Worm (Caenorhabditis elegans): ENCODE measurements around the gene adh-5.

adh-5 gene

ce11 chrV:893437-894018 lies 18.0 kb upstream of the adh-5 start, which contains the start of the genes srlf-23 and srlf-20:
Gene srlf-23 (minus strand): TSS chrV:893537.
Gene srlf-20 (plus strand): TSS chrV:893968.
- no peak for TF ChIP-seq ztf-23 (GFP tag; IDR thresholded peaks at IDR 0.05)
- no peak for TF ChIP-seq T22C8.4 (GFP tag; IDR thresholded peaks at IDR 0.05)
- no peak for TF ChIP-seq med-1 (GFP tag; optimal IDR thresholded peaks at IDR 0.05; ENCODE audit: insufficient read depth)
- no peak for TF ChIP-seq ztf-29 (GFP tag; IDR thresholded peaks at IDR 0.05)
- no peak for TF ChIP-seq tab-1 (GFP tag; IDR thresholded peaks at IDR 0.05)
- TF ChIP-seq klf-2 (GFP tag; conservative IDR thresholded peaks at IDR 0.05) = no peak
- TF ChIP-seq ref-1 (GFP tag; conservative IDR thresholded peaks at IDR 0.05) = no peak
- TF ChIP-seq cog-1 (tag; optimal IDR thresholded peaks at IDR 0.05) = no peak
- TF ChIP-seq flt-1 (GFP tag; IDR thresholded peaks at IDR 0.05) = no peak

ce11 chrV:899087-899486 lies 12.5 kb upstream of the adh-5 start, which contains the start of gene nas-32:
Gene nas-32 (minus strand): TSS chrV:899187.
- no peak for TF ChIP-seq ztf-29 (GFP tag; IDR thresholded peaks at IDR 0.05)

- TF ChIP-seq T22C8.4 (GFP tag; IDR thresholded peaks at IDR 0.05) = no peak
- TF ChIP-seq ztf-23 (GFP tag; IDR thresholded peaks at IDR 0.05) = no peak
- TF ChIP-seq flt-1 (GFP tag; IDR thresholded peaks at IDR 0.05) = no peak
- TF ChIP-seq ztf-29 (GFP tag; IDR thresholded peaks at IDR 0.05) = no peak
- TF ChIP-seq tab-1 (GFP tag; IDR thresholded peaks at IDR 0.05) = no peak
- TF ChIP-seq ref-1 (GFP tag; conservative IDR thresholded peaks at IDR 0.05) = no peak
- no peak for TF ChIP-seq cog-1 (tag; optimal IDR thresholded peaks at IDR 0.05)
- TF ChIP-seq med-1 (GFP tag; optimal IDR thresholded peaks at IDR 0.05; ENCODE audit: insufficient read depth) = no peak
- no peak for TF ChIP-seq klf-2 (GFP tag; conservative IDR thresholded peaks at IDR 0.05)
These were observed 8.1 kb upstream of the adh-5 start, which contains the start of gene fmo-5 for ce11 chrV:903460-903859. Gene fmo-5 (minus strand): TSS chrV:903665.

- TF ChIP-seq cog-1 (tag; optimal IDR thresholded peaks at IDR 0.05) (no peak), ztf-23 (GFP tag; IDR thresholded peaks at IDR 0.05) (0 out of 2 replicates have a peak, but pooled peaks have one; percentile 39)
These were observed 7.2 kb upstream of the adh-5 start, which contains the start of gene trm-2A for ce11 chrV:904232-904983. Gene trm-2A (plus strand): TSS chrV:904963.

- TF ChIP-seq ztf-29 (GFP tag; IDR thresholded peaks at IDR 0.05) (no peak), flt-1 (GFP tag; IDR thresholded peaks at IDR 0.05) (no peak), ref-1 (GFP tag; conservative IDR thresholded peaks at IDR 0.05) (no peak), ztf-23 (GFP tag; IDR thresholded peaks at IDR 0.05) (no peak), tab-1 (GFP tag; IDR thresholded peaks at IDR 0.05) (no peak), cog-1 (tag; optimal IDR thresholded peaks at IDR 0.05) (no peak), med-1 (GFP tag; optimal IDR thresholded peaks at IDR 0.05; ENCODE audit: insufficient read depth) (no peak), klf-2 (GFP tag; conservative IDR thresholded peaks at IDR 0.05) (no peak), T22C8.4 (GFP tag; IDR thresholded peaks at IDR 0.05) (no peak)
These were observed 2.9 kb upstream of the adh-5 start for ce11 chrV:908681-909080.

- TF ChIP-seq flt-1 (GFP tag; IDR thresholded peaks at IDR 0.05) (no peak), T22C8.4 (GFP tag; IDR thresholded peaks at IDR 0.05) (no peak), ztf-29 (GFP tag; IDR thresholded peaks at IDR 0.05) (no peak), klf-2 (GFP tag; conservative IDR thresholded peaks at IDR 0.05) (no peak), ztf-23 (GFP tag; IDR thresholded peaks at IDR 0.05) (no peak), med-1 (GFP tag; optimal IDR thresholded peaks at IDR 0.05; ENCODE audit: insufficient read depth) (no peak), ref-1 (GFP tag; conservative IDR thresholded peaks at IDR 0.05) (no peak), cog-1 (tag; optimal IDR thresholded peaks at IDR 0.05) (no peak), tab-1 (GFP tag; IDR thresholded peaks at IDR 0.05) (no peak)
These were observed 986 bp upstream of the adh-5 start for ce11 chrV:910588-910987.

ce11 chrV:915716-916115 lies 4.1 kb downstream of the adh-5 start:
- TF ChIP-seq klf-2 (GFP tag; conservative IDR thresholded peaks at IDR 0.05) (no peak), ztf-23 (GFP tag; IDR thresholded peaks at IDR 0.05) (no peak), cog-1 (tag; optimal IDR thresholded peaks at IDR 0.05) (no peak), tab-1 (GFP tag; IDR thresholded peaks at IDR 0.05) (no peak), med-1 (GFP tag; optimal IDR thresholded peaks at IDR 0.05; ENCODE audit: insufficient read depth) (no peak), ztf-29 (GFP tag; IDR thresholded peaks at IDR 0.05) (no peak), T22C8.4 (GFP tag; IDR thresholded peaks at IDR 0.05) (no peak), flt-1 (GFP tag; IDR thresholded peaks at IDR 0.05) (no peak), ref-1 (GFP tag; conservative IDR thresholded peaks at IDR 0.05) (no peak)

- TF ChIP-seq klf-2 (GFP tag; conservative IDR thresholded peaks at IDR 0.05) = no peak
- no peak for TF ChIP-seq med-1 (GFP tag; optimal IDR thresholded peaks at IDR 0.05; ENCODE audit: insufficient read depth)
- no peak for TF ChIP-seq T22C8.4 (GFP tag; IDR thresholded peaks at IDR 0.05)
- TF ChIP-seq flt-1 (GFP tag; IDR thresholded peaks at IDR 0.05) = no peak
- TF ChIP-seq ztf-29 (GFP tag; IDR thresholded peaks at IDR 0.05) = no peak
- TF ChIP-seq ref-1 (GFP tag; conservative IDR thresholded peaks at IDR 0.05) = no peak
- no peak for TF ChIP-seq tab-1 (GFP tag; IDR thresholded peaks at IDR 0.05)
- TF ChIP-seq ztf-23 (GFP tag; IDR thresholded peaks at IDR 0.05) = no peak
- no peak for TF ChIP-seq cog-1 (tag; optimal IDR thresholded peaks at IDR 0.05)
These were observed 5.9 kb downstream of the adh-5 start, which contains the start of gene H24K24.2 for ce11 chrV:917488-917887. Gene H24K24.2 (plus strand): TSS chrV:917788.

ce11 chrV:939341-939740 lies 27.8 kb downstream of the adh-5 start:
- no peak for TF ChIP-seq ztf-23 (GFP tag; IDR thresholded peaks at IDR 0.05)

ce11 chrV:942556-942955 lies 31.0 kb downstream of the adh-5 start:
- no peak for TF ChIP-seq ztf-29 (GFP tag; IDR thresholded peaks at IDR 0.05)
- TF ChIP-seq T22C8.4 (GFP tag; IDR thresholded peaks at IDR 0.05) = no peak
- TF ChIP-seq klf-2 (GFP tag; conservative IDR thresholded peaks at IDR 0.05) = no peak
- TF ChIP-seq med-1 (GFP tag; optimal IDR thresholded peaks at IDR 0.05; ENCODE audit: insufficient read depth) = no peak
- TF ChIP-seq cog-1 (tag; optimal IDR thresholded peaks at IDR 0.05) = no peak
- TF ChIP-seq ref-1 (GFP tag; conservative IDR thresholded peaks at IDR 0.05) = no peak
- TF ChIP-seq ztf-23 (GFP tag; IDR thresholded peaks at IDR 0.05) = no peak
- TF ChIP-seq flt-1 (GFP tag; IDR thresholded peaks at IDR 0.05) = no peak
- no peak for TF ChIP-seq tab-1 (GFP tag; IDR thresholded peaks at IDR 0.05)
